Worm (Caenorhabditis elegans) whole organism, mixed stage, embryonic: ENCODE results near the gene F20D6.1.

ENCODE experiments used
- mep-1 ChIP-seq: fragments of 150-350 bp; optimal IDR thresholded peaks from 2 replicates; lab custom pipeline; 2017; ENCODE audit warnings: missing biosample characterization, missing genetic modification reagents, missing genetic modification characterization, inconsistent platforms
- pha-4 ChIP-seq: fragments of 150-350 bp; optimal IDR thresholded peaks from 2 replicates; lab custom pipeline; 2018; ENCODE audit warnings: missing biosample characterization, missing genetic modification reagents, missing genetic modification characterization

- no peak for TF ChIP-seq mep-1 (tag; lab: Kevin White, UChicago)
- TF ChIP-seq pha-4, result no peak
Observed at ce11 chrV:8157446-8157845, 33.1 kb upstream of the F20D6.1 start, which contains the start of gene sul-2.
